Worm (Caenorhabditis elegans) whole organism, midembryonic: Measurements from ENCODE around the gene sto-3.
A peak's percentile ranks its signal among the peaks of the same experiment; 100 is the strongest.

Experiments
- T22C8.4 ChIP-seq: fragments of 200-800 bp; sonication (Bioruptor generic); IDR thresholded peaks from 2 replicates; pipeline ENCODE4 v1.3.6; 2022; ENCODE audit warnings: missing genetic modification characterization, missing compliant biosample characterization
- cog-1 ChIP-seq: sonication (generic microtip); optimal IDR thresholded peaks from 2 replicates; lab custom pipeline; 2016; ENCODE audit warnings: missing genetic modification characterization, missing compliant biosample characterization
- flt-1 ChIP-seq: fragments of 200-800 bp; sonication (Bioruptor generic); IDR thresholded peaks from 2 replicates; pipeline ENCODE4 v1.3.6; 2022; ENCODE audit warnings: missing genetic modification characterization, missing compliant biosample characterization
- klf-2 ChIP-seq: fragments of 200-800 bp; sonication (Bioruptor generic); conservative IDR thresholded peaks from 2 replicates; pipeline ENCODE4 v1.3.6; 2022; ENCODE audit warnings: missing genetic modification reagents, missing genetic modification characterization, missing compliant biosample characterization
- med-1 ChIP-seq: sonication (generic microtip); optimal IDR thresholded peaks from 2 replicates; lab custom pipeline; 2017; ENCODE audit warnings: missing genetic modification characterization, mild to moderate bottlenecking, missing compliant biosample characterization, antibody characterized with exemption, missing genetic modification reagents; ENCODE audit not compliant: insufficient read depth
- ref-1 ChIP-seq: fragments of 200-800 bp; sonication (Bioruptor generic); conservative IDR thresholded peaks from 2 replicates; pipeline ENCODE4 v1.3.6; 2022; ENCODE audit warnings: missing genetic modification reagents, missing genetic modification characterization, missing compliant biosample characterization
- tab-1 ChIP-seq: fragments of 200-800 bp; sonication (Bioruptor generic); IDR thresholded peaks from 2 replicates; pipeline ENCODE4 v1.3.6; 2022; ENCODE audit warnings: missing genetic modification characterization, missing compliant biosample characterization
- ztf-23 ChIP-seq: fragments of 200-800 bp; sonication (Bioruptor generic); IDR thresholded peaks from 2 replicates; pipeline ENCODE4 v1.3.6; 2022; ENCODE audit warnings: missing genetic modification reagents, missing genetic modification characterization, missing compliant biosample characterization
- ztf-29 ChIP-seq: fragments of 200-800 bp; sonication (Bioruptor generic); IDR thresholded peaks from 2 replicates; pipeline ENCODE4 v1.3.6; 2022; ENCODE audit warnings: missing genetic modification reagents, missing genetic modification characterization, missing compliant biosample characterization

DNA sequence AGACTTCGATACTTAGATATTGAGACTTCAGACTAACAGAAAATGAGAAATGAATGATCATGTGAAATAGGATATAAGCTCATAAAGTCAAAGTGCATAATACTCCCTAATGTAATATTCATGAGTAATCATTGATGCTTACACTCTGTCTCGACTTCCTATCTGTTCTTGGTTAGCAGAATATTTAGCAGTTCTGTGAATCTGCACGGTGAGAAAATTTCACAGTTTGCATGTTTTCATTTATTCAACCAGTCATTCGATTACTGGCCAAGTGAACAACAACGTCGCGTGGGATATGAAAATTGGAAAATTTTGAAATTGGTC lies 14.4 kb downstream of the sto-3 start:
- TF ChIP-seq ref-1 (GFP tag; lab: Robert Waterston, UW): no peak
- TF ChIP-seq cog-1: peak; percentile 8
- TF ChIP-seq med-1 (GFP tag; lab: Kevin White, UChicago): no peak
- TF ChIP-seq klf-2 (GFP tag; lab: Robert Waterston, UW): no peak
- TF ChIP-seq flt-1 (GFP tag; lab: Robert Waterston, UW): no peak
- no peak for TF ChIP-seq tab-1 (GFP tag; lab: Robert Waterston, UW)
- TF ChIP-seq ztf-29 (GFP tag; lab: Robert Waterston, UW): no peak
- TF ChIP-seq ztf-23 (GFP tag; lab: Robert Waterston, UW): no peak
- TF ChIP-seq T22C8.4 (GFP tag; lab: Robert Waterston, UW): no peak
